Worm (Caenorhabditis elegans): ENCODE data around the gene bed-1.

The bed-1 gene

ce11 chrV:19149057-19149456, 24.3 kb upstream of the bed-1 start, which contains the start of gene Y39B6A.7:
Gene Y39B6A.7 (minus strand): TSS chrV:19149157.
- TF ChIP-seq nhr-47 (tag; optimal IDR thresholded peaks at IDR 0.05) (no peak), alr-1 (tag; optimal IDR thresholded peaks at IDR 0.05; ENCODE audit: borderline replicate concordance) (no peak), efl-1 (optimal IDR thresholded peaks at IDR 0.05) (no peak), efl-1 (GFP tag; optimal IDR thresholded peaks at IDR 0.05 in 1 of 2) (no peak), ets-5 (GFP tag; IDR thresholded peaks at IDR 0.05) (no peak), ceh-88 (GFP tag; IDR thresholded peaks at IDR 0.05) (no peak), lsy-2 (tag; optimal IDR thresholded peaks at IDR 0.05) (no peak), pag-3 (tag; optimal IDR thresholded peaks at IDR 0.05; ENCODE audit: borderline replicate concordance, insufficient read depth) (no peak)

ce11 chrV:19148350-19148749, 23.6 kb upstream of the bed-1 start:
- TF ChIP-seq lin-15B (tag; optimal IDR thresholded peaks at IDR 0.05) (no peak), sup-37 (GFP tag; optimal IDR thresholded peaks at IDR 0.05) (no peak), snu-23 (GFP tag; optimal IDR thresholded peaks at IDR 0.05) (no peak), irx-1 (tag; optimal IDR thresholded peaks at IDR 0.05) (no peak), mep-1 (tag; optimal IDR thresholded peaks at IDR 0.05) (no peak), F16B12.6 (tag; optimal IDR thresholded peaks at IDR 0.05) (no peak), nhr-85 (tag) (no peak), vab-15 (tag; optimal IDR thresholded peaks at IDR 0.05) (no peak)

ce11 chrV:19142595-19142994, 17.9 kb upstream of the bed-1 start:
- TF ChIP-seq ets-5 (GFP tag; IDR thresholded peaks at IDR 0.05), result no peak
- TF ChIP-seq unc-130 (tag; optimal IDR thresholded peaks at IDR 0.05), result no peak
- TF ChIP-seq snu-23 (GFP tag; optimal IDR thresholded peaks at IDR 0.05), result no peak
- TF ChIP-seq lin-35 (GFP tag; optimal IDR thresholded peaks at IDR 0.05), result peak in 1 of 2 experiments; percentile 13
- no peak for TF ChIP-seq unc-98 (GFP tag; IDR thresholded peaks at IDR 0.05)
- no peak for TF ChIP-seq sptf-1 (tag; optimal IDR thresholded peaks at IDR 0.05)
- TF ChIP-seq ztf-4 (tag; optimal IDR thresholded peaks at IDR 0.05), result no peak
- TF ChIP-seq snpc-4 (tag; optimal IDR thresholded peaks at IDR 0.05), result no peak
- TF ChIP-seq pax-3 (tag; optimal IDR thresholded peaks at IDR 0.05), result no peak
- no peak for TF ChIP-seq isw-1 (GFP tag; IDR thresholded peaks at IDR 0.05)
- no peak for TF ChIP-seq mep-1 (tag; optimal IDR thresholded peaks at IDR 0.05)
- no peak for TF ChIP-seq vab-15 (tag; optimal IDR thresholded peaks at IDR 0.05)
- TF ChIP-seq mab-9 (GFP tag; IDR thresholded peaks at IDR 0.05), result no peak
- no peak for TF ChIP-seq dsc-1 (tag; optimal IDR thresholded peaks at IDR 0.05)
- no peak for TF ChIP-seq nhr-28 (tag; optimal IDR thresholded peaks at IDR 0.05)
- no peak for TF ChIP-seq pqm-1 (tag; optimal IDR thresholded peaks at IDR 0.05)
- no peak for TF ChIP-seq ztf-11 (tag; optimal IDR thresholded peaks at IDR 0.05)
- no peak for TF ChIP-seq unc-86 (tag; optimal IDR thresholded peaks at IDR 0.05)
- no peak for TF ChIP-seq aha-1 (tag; optimal IDR thresholded peaks at IDR 0.05)
- no peak for TF ChIP-seq lir-3 (tag; optimal IDR thresholded peaks at IDR 0.05; ENCODE audit: poor library complexity)
- TF ChIP-seq fos-1 (tag; optimal IDR thresholded peaks at IDR 0.05), result no peak
- no peak for TF ChIP-seq Y116A8C.19 (tag; optimal IDR thresholded peaks at IDR 0.05; ENCODE audit: borderline replicate concordance)
- TF ChIP-seq efl-1 (optimal IDR thresholded peaks at IDR 0.05), result no peak
- TF ChIP-seq efl-1 (GFP tag; optimal IDR thresholded peaks at IDR 0.05 in 1 of 2), result peak in 1 of 2 experiments; percentile 45
- peak; percentile 28 for TF ChIP-seq nhr-19 (GFP tag; conservative IDR thresholded peaks at IDR 0.05)
- peak; percentile 2 for TF ChIP-seq nhr-47 (tag; optimal IDR thresholded peaks at IDR 0.05)
- no peak for TF ChIP-seq mdl-1 (tag; optimal IDR thresholded peaks at IDR 0.05)
- no peak for TF ChIP-seq xbp-1 (tag; optimal IDR thresholded peaks at IDR 0.05)
- no peak for TF ChIP-seq unc-62 (GFP tag; optimal IDR thresholded peaks at IDR 0.05)
- no peak for TF ChIP-seq F16B12.6 (tag; optimal IDR thresholded peaks at IDR 0.05)
- TF ChIP-seq grh-1 (GFP tag; IDR thresholded peaks at IDR 0.05), result no peak
- TF ChIP-seq lin-13 (GFP tag; optimal IDR thresholded peaks at IDR 0.05), result no peak
- TF ChIP-seq C04F5.9 (tag; optimal IDR thresholded peaks at IDR 0.05), result no peak
- TF ChIP-seq nhr-84 (tag; optimal IDR thresholded peaks at IDR 0.05), result no peak
- TF ChIP-seq mef-2 (tag; optimal IDR thresholded peaks at IDR 0.05), result no peak
- TF ChIP-seq zip-4 (GFP tag; optimal IDR thresholded peaks at IDR 0.05), result no peak

All from whole organism, L1 larva.